Worm (Caenorhabditis elegans): ENCODE data around the gene B0034.5.

ce11 chrII:6000136-6000535 lies 25.4 kb upstream of the B0034.5 start, which contains the start of gene ins-6:
- TF ChIP-seq lsy-2 (tag; optimal IDR thresholded peaks at IDR 0.05): no peak
- no peak for TF ChIP-seq nhr-2 (tag; optimal IDR thresholded peaks at IDR 0.05)
- no peak for TF ChIP-seq mep-1 (tag; optimal IDR thresholded peaks at IDR 0.05)
- TF ChIP-seq unc-62 (GFP tag; optimal IDR thresholded peaks at IDR 0.05): no peak
- no peak for TF ChIP-seq zip-8 (tag; optimal IDR thresholded peaks at IDR 0.05)
- TF ChIP-seq nhr-237 (tag; optimal IDR thresholded peaks at IDR 0.05): no peak
- no peak for TF ChIP-seq elt-3 (tag; optimal IDR thresholded peaks at IDR 0.05)
- TF ChIP-seq ztf-11 (tag; optimal IDR thresholded peaks at IDR 0.05): no peak
- no peak for TF ChIP-seq nhr-12 (tag; optimal IDR thresholded peaks at IDR 0.05)
